Fruit fly (Drosophila melanogaster): Measurements from ENCODE around the gene Schip1.

Schip1 gene

DNA sequence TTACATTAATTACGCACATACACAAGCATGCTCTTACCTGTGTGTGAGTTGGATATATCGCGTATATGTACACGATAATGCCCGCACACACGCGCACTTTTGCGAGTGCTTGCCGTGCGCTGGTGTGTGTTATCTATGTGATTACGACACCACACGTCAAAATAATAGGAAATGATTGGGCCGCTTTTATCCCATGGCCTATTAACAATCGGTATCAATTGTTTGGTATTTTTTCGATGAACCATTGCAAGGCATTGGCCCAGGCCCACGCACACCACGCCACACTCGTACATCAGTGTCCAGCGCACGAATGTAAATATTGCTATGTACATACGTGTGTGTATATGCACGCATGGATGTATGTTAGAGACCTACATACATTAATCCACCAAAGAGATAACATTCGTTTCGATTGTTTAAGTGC lies 4.0 kb upstream of the Schip1 start:
- TF ChIP-seq CG32264 (GFP tag; optimal IDR thresholded peaks at IDR 0.05) = no peak
- TF ChIP-seq Vsx2 (GFP tag; optimal IDR thresholded peaks at IDR 0.05; ENCODE audit: partially characterized antibody) = no peak
- no peak for TF ChIP-seq Mio (GFP tag; optimal IDR thresholded peaks at IDR 0.05)
- no peak for TF ChIP-seq usp (GFP tag; optimal IDR thresholded peaks at IDR 0.05)
- TF ChIP-seq tai (GFP tag; optimal IDR thresholded peaks at IDR 0.05) = no peak
- no peak for TF ChIP-seq Hr78 (GFP tag; optimal IDR thresholded peaks at IDR 0.05)
- TF ChIP-seq N (GFP tag; optimal IDR thresholded peaks at IDR 0.05) = peak; percentile 72
- TF ChIP-seq Rel (GFP tag; optimal IDR thresholded peaks at IDR 0.05) = peak; percentile 80
- peak; percentile 58 for TF ChIP-seq Rel (tag; optimal IDR thresholded peaks at IDR 0.05)
- no peak for TF ChIP-seq lola (GFP tag; optimal IDR thresholded peaks at IDR 0.05)
- no peak for TF ChIP-seq pan (optimal IDR thresholded peaks at IDR 0.05)
- peak; percentile 57 for TF ChIP-seq fru (GFP tag; optimal IDR thresholded peaks at IDR 0.05)
- peak; percentile 33 for TF ChIP-seq HLH106 (tag; optimal IDR thresholded peaks at IDR 0.05)
- TF ChIP-seq Abd-B (GFP tag; optimal IDR thresholded peaks at IDR 0.05) = no peak
- TF ChIP-seq woc (GFP tag; optimal IDR thresholded peaks at IDR 0.05) = peak; percentile 55
- TF ChIP-seq psq (GFP tag; optimal IDR thresholded peaks at IDR 0.05) = peak; percentile 29
- peak; percentile 58 for TF ChIP-seq ey (GFP tag; optimal IDR thresholded peaks at IDR 0.05)
- TF ChIP-seq Hnf4 (GFP tag; optimal IDR thresholded peaks at IDR 0.05) = peak; percentile 57
- peak; percentile 57 for TF ChIP-seq brk (GFP tag; optimal IDR thresholded peaks at IDR 0.05)
- no peak for TF ChIP-seq dmrt93B (GFP tag; optimal IDR thresholded peaks at IDR 0.05)
- peak; percentile 11 for TF ChIP-seq sv (GFP tag; optimal IDR thresholded peaks at IDR 0.05)
- TF ChIP-seq rgr (GFP tag; optimal IDR thresholded peaks at IDR 0.05) = peak; percentile 58
- no peak for TF ChIP-seq jim (GFP tag; optimal IDR thresholded peaks at IDR 0.05)
- peak; percentile 47 for TF ChIP-seq sage (GFP tag; optimal IDR thresholded peaks at IDR 0.05)
- TF ChIP-seq Sp1 (GFP tag; optimal IDR thresholded peaks at IDR 0.05) = peak; percentile 56
- no peak for TF ChIP-seq Dfd (GFP tag; optimal IDR thresholded peaks at IDR 0.05)
- no peak for TF ChIP-seq Dif (GFP tag; optimal IDR thresholded peaks at IDR 0.05; ENCODE audit: partially characterized antibody)
- no peak for TF ChIP-seq dsf (GFP tag; optimal IDR thresholded peaks at IDR 0.05; ENCODE audit: borderline replicate concordance)
- peak; percentile 56 for TF ChIP-seq OdsH (GFP tag; optimal IDR thresholded peaks at IDR 0.05)
- peak in 1 of 2 experiments; percentile 16 for TF ChIP-seq foxo (GFP tag; optimal IDR thresholded peaks at IDR 0.05)
- peak; percentile 78 for TF ChIP-seq h (GFP tag; optimal IDR thresholded peaks at IDR 0.05)
- no peak for TF ChIP-seq CrebA (GFP tag; optimal IDR thresholded peaks at IDR 0.05; ENCODE audit: borderline replicate concordance)
- peak; percentile 64 for TF ChIP-seq br (GFP tag; optimal IDR thresholded peaks at IDR 0.05)
- peak; percentile 39 for TF ChIP-seq Jra (GFP tag; optimal IDR thresholded peaks at IDR 0.05)
- TF ChIP-seq CG9705 (GFP tag; optimal IDR thresholded peaks at IDR 0.05) = no peak
- TF ChIP-seq dl (GFP tag; optimal IDR thresholded peaks at IDR 0.05; ENCODE audit: insufficient read depth in 1 of 2, partially characterized antibody in 2 of 2) = no peak
- no peak for TF ChIP-seq GATAd (GFP tag; optimal IDR thresholded peaks at IDR 0.05)
- TF ChIP-seq Myc (optimal IDR thresholded peaks at IDR 0.05) = no peak
- peak; percentile 13 for TF ChIP-seq Hr83 (GFP tag; optimal IDR thresholded peaks at IDR 0.05; ENCODE audit: poor library complexity, severe bottlenecking)

DNA sequence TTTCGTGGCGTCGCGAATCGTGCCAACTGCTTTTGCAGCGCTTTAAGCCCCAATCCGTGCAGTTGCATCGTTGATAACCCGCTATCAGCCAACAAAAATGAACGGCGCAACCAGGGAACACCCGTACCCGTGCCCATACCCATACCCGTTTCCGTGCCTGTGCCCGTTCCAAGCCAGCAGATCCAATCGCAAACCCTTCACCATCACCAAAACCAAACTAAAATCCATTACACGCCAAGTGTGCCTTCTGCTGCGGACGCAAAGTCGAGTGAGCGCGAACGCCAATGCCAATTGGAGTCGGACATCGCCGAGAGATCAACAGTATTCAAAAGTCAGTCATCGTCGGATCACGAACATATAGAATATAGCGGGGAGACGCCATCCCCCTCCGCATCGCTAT lies 3.3 kb upstream of the Schip1 start:
- no peak for TF ChIP-seq br (GFP tag; optimal IDR thresholded peaks at IDR 0.05)
- TF ChIP-seq Sp1 (GFP tag; optimal IDR thresholded peaks at IDR 0.05) = no peak
- no peak for TF ChIP-seq GATAd (GFP tag; optimal IDR thresholded peaks at IDR 0.05)
- no peak for TF ChIP-seq CG32264 (GFP tag; optimal IDR thresholded peaks at IDR 0.05)
- TF ChIP-seq fru (GFP tag; optimal IDR thresholded peaks at IDR 0.05) = no peak
- no peak for TF ChIP-seq sage (GFP tag; optimal IDR thresholded peaks at IDR 0.05)
- TF ChIP-seq Myc (optimal IDR thresholded peaks at IDR 0.05) = no peak
- TF ChIP-seq lola (GFP tag; optimal IDR thresholded peaks at IDR 0.05) = no peak
- no peak for TF ChIP-seq Dif (GFP tag; optimal IDR thresholded peaks at IDR 0.05; ENCODE audit: partially characterized antibody)
- TF ChIP-seq Vsx2 (GFP tag; optimal IDR thresholded peaks at IDR 0.05; ENCODE audit: partially characterized antibody) = no peak
- no peak for TF ChIP-seq sv (GFP tag; optimal IDR thresholded peaks at IDR 0.05)
- TF ChIP-seq rgr (GFP tag; optimal IDR thresholded peaks at IDR 0.05) = no peak
- TF ChIP-seq h (GFP tag; optimal IDR thresholded peaks at IDR 0.05) = no peak
- TF ChIP-seq usp (GFP tag; optimal IDR thresholded peaks at IDR 0.05) = no peak
